Fruit fly (Drosophila melanogaster) whole organism, embryonic: Measurements from ENCODE around the gene CG13239.

ENCODE experiments used
- Atf6 ChIP-seq: fragments of 200-800 bp; sonication (Bioruptor generic); IDR thresholded peaks from 2 replicates; pipeline ENCODE4 v1.3.6; 2022; ENCODE audit warnings: missing biosample characterization, missing genetic modification characterization
- Bdp1 ChIP-seq: fragments of 200-800 bp; sonication (Bioruptor generic); optimal IDR thresholded peaks from 3 replicates; lab custom pipeline; 2016; ENCODE audit warnings: missing biosample characterization, missing genetic modification characterization
- Bteb2 ChIP-seq: fragments of 200-800 bp; sonication (Bioruptor generic); optimal IDR thresholded peaks from 2 replicates; lab custom pipeline; 2016; ENCODE audit warnings: missing biosample characterization, missing genetic modification characterization
- CG11398 ChIP-seq: fragments of 200-800 bp; sonication (Bioruptor generic); optimal IDR thresholded peaks from 2 replicates; lab custom pipeline; 2016; ENCODE audit warnings: missing biosample characterization, missing genetic modification characterization
- CG11696 ChIP-seq: fragments of 200-800 bp; sonication (Bioruptor generic); IDR thresholded peaks from 2 replicates; pipeline ENCODE4 v1.3.6; 2022; ENCODE audit warnings: missing biosample characterization, missing genetic modification characterization
- CG15601 ChIP-seq: fragments of 200-800 bp; sonication (Bioruptor generic); optimal IDR thresholded peaks from 3 replicates; lab custom pipeline; 2019; ENCODE audit warnings: missing biosample characterization, mild to moderate bottlenecking, missing genetic modification characterization, moderate library complexity
- CG1647 ChIP-seq: fragments of 200-800 bp; sonication (Bioruptor generic); optimal IDR thresholded peaks from 3 replicates; lab custom pipeline; 2016; ENCODE audit warnings: missing biosample characterization, missing genetic modification characterization
- CG17802 ChIP-seq: fragments of 200-800 bp; sonication (Bioruptor generic); optimal IDR thresholded peaks from 2 replicates; lab custom pipeline; 2018; ENCODE audit warnings: missing biosample characterization, mild to moderate bottlenecking, missing genetic modification characterization, moderate library complexity
- CG18011 ChIP-seq: fragments of 200-800 bp; sonication (Bioruptor generic); optimal IDR thresholded peaks from 2 replicates; lab custom pipeline; 2017; ENCODE audit warnings: missing biosample characterization, missing genetic modification characterization, mild to moderate bottlenecking, moderate library complexity, missing genotype
- CG2120 ChIP-seq: fragments of 200-800 bp; sonication (Bioruptor generic); optimal IDR thresholded peaks from 3 replicates; lab custom pipeline; 2016; ENCODE audit warnings: missing biosample characterization, missing genetic modification characterization
- CG2712 ChIP-seq: fragments of 200-800 bp; optimal IDR thresholded peaks from 3 replicates; lab custom pipeline; 2019; ENCODE audit warnings: missing biosample characterization, mild to moderate bottlenecking, missing genetic modification characterization, moderate library complexity
- CG2875 ChIP-seq: fragments of 200-800 bp; sonication (Bioruptor generic); optimal IDR thresholded peaks from 2 replicates; lab custom pipeline; 2017; ENCODE audit warnings: missing biosample characterization, mild to moderate bottlenecking, missing genetic modification characterization, missing genetic modification reagents
- CG31224 ChIP-seq: fragments of 200-800 bp; sonication (Bioruptor generic); IDR thresholded peaks from 2 replicates; pipeline ENCODE4 v1.3.6; 2022; ENCODE audit warnings: missing biosample characterization, missing genetic modification characterization
- CG3838 ChIP-seq: fragments of 200-800 bp; sonication (Bioruptor generic); optimal IDR thresholded peaks from 3 replicates; lab custom pipeline; 2016; ENCODE audit warnings: missing biosample characterization, missing genetic modification characterization
- CG6765 ChIP-seq: fragments of 200-800 bp; sonication (Bioruptor generic); optimal IDR thresholded peaks from 3 replicates; lab custom pipeline; 2017; ENCODE audit warnings: missing biosample characterization, mild to moderate bottlenecking, missing genetic modification characterization
- CG8388 ChIP-seq: fragments of 200-800 bp; sonication (Bioruptor generic); optimal IDR thresholded peaks from 2 replicates; lab custom pipeline; 2019; ENCODE audit warnings: missing biosample characterization, mild to moderate bottlenecking, missing genetic modification characterization, moderate library complexity
- CG9727 ChIP-seq: fragments of 200-800 bp; sonication (Bioruptor generic); optimal IDR thresholded peaks from 3 replicates; lab custom pipeline; 2017; ENCODE audit warnings: missing biosample characterization, mild to moderate bottlenecking, missing genetic modification characterization
- Camta ChIP-seq: fragments of 200-800 bp; sonication (Bioruptor generic); optimal IDR thresholded peaks from 2 replicates; lab custom pipeline; 2016; ENCODE audit warnings: missing biosample characterization, missing genetic modification characterization
- Dbx ChIP-seq: fragments of 200-800 bp; sonication (Bioruptor generic); IDR thresholded peaks from 3 replicates; pipeline ENCODE4 v1.3.6; 2022; ENCODE audit warnings: missing biosample characterization, missing genetic modification characterization
- Fer1 ChIP-seq: fragments of 200-800 bp; sonication (Bioruptor generic); optimal IDR thresholded peaks from 2 replicates; lab custom pipeline; 2017; ENCODE audit warnings: missing biosample characterization, mild to moderate bottlenecking, missing genetic modification characterization
- Gug ChIP-seq: fragments of 200-800 bp; sonication (Bioruptor generic); IDR thresholded peaks from 4 replicates; pipeline ENCODE4 v1.3.6; 2022; ENCODE audit warnings: missing biosample characterization, missing genetic modification characterization
- HLH3B ChIP-seq: fragments of 200-800 bp; sonication (Bioruptor generic); IDR thresholded peaks from 2 replicates; pipeline ENCODE4 v1.3.6; 2022; ENCODE audit warnings: missing biosample characterization, missing genetic modification characterization
- Hr39 ChIP-seq: fragments of >200 bp; optimal IDR thresholded peaks from 2 replicates; lab custom pipeline; 2017
- Meics ChIP-seq: fragments of 200-800 bp; sonication (Bioruptor generic); optimal IDR thresholded peaks from 2 replicates; lab custom pipeline; 2017; ENCODE audit warnings: missing biosample characterization, mild to moderate bottlenecking, missing genetic modification characterization
- Poxn ChIP-seq: fragments of 200-800 bp; sonication (Bioruptor generic); IDR thresholded peaks from 2 replicates; pipeline ENCODE4 v1.3.6; 2022; ENCODE audit warnings: missing biosample characterization, missing genetic modification characterization
- Rfx ChIP-seq: fragments of 200-800 bp; sonication (Bioruptor generic); IDR thresholded peaks from 2 replicates; pipeline ENCODE4 v1.3.6; 2022; ENCODE audit warnings: missing biosample characterization, missing genetic modification characterization
- Ssrp ChIP-seq: fragments of 200-800 bp; sonication (Bioruptor generic); optimal IDR thresholded peaks from 2 replicates; lab custom pipeline; 2018; ENCODE audit warnings: missing biosample characterization, mild to moderate bottlenecking, missing genetic modification characterization, moderate library complexity
- Usf ChIP-seq: fragments of 200-800 bp; sonication (Bioruptor generic); optimal IDR thresholded peaks from 2 replicates; lab custom pipeline; 2017; ENCODE audit warnings: missing genotype, missing biosample characterization, missing genetic modification characterization
- ash1 ChIP-seq: fragments of 200-800 bp; sonication (Bioruptor generic); optimal IDR thresholded peaks from 2 replicates; lab custom pipeline; 2018; ENCODE audit warnings: missing biosample characterization, mild to moderate bottlenecking, missing genetic modification characterization
- dmrt99B ChIP-seq: fragments of 200-800 bp; sonication (Bioruptor generic); optimal IDR thresholded peaks from 2 replicates; lab custom pipeline; 2018; ENCODE audit warnings: missing biosample characterization, mild to moderate bottlenecking, missing genetic modification characterization, moderate library complexity
- eve ChIP-seq, 2 experiments: fragments of >200 bp; optimal IDR thresholded peaks; 2 replicates each; lab custom pipeline; 2017; ENCODE audit warnings: missing biosample characterization in 2 of 2, missing genetic modification characterization in 2 of 2
- fd3F ChIP-seq: fragments of 200-800 bp; sonication (Bioruptor generic); optimal IDR thresholded peaks from 2 replicates; lab custom pipeline; 2018; ENCODE audit warnings: missing biosample characterization, mild to moderate bottlenecking, missing genetic modification characterization, moderate library complexity
- grn ChIP-seq: fragments of 200-800 bp; sonication (Bioruptor generic); optimal IDR thresholded peaks from 3 replicates; lab custom pipeline; 2017; ENCODE audit warnings: missing biosample characterization, missing genetic modification characterization
- hkb ChIP-seq, 2 experiments: fragments of 200-800 bp in 1 of 2; fragments of >200 bp in 1 of 2; sonication (Bioruptor generic) in 1 of 2; IDR thresholded peaks in 1 of 2; optimal IDR thresholded peaks in 1 of 2; 2 replicates each; pipeline versions ENCODE4 v1.3.6 to Lab custom; 2017 to 2022; ENCODE audit warnings: missing biosample characterization in 1 of 2, missing genetic modification characterization in 1 of 2
- jing ChIP-seq: fragments of 200-800 bp; sonication (Bioruptor generic); optimal IDR thresholded peaks from 2 replicates; lab custom pipeline; 2018; ENCODE audit warnings: missing biosample characterization, mild to moderate bottlenecking, missing genetic modification characterization
- kay ChIP-seq: fragments of 200-800 bp; sonication (Bioruptor generic); optimal IDR thresholded peaks from 2 replicates; lab custom pipeline; 2016; ENCODE audit warnings: missing biosample characterization, missing genetic modification characterization
- klu ChIP-seq: fragments of 200-800 bp; sonication (Bioruptor generic); IDR thresholded peaks from 2 replicates; pipeline ENCODE4 v1.3.6; 2022; ENCODE audit warnings: missing biosample characterization, missing genetic modification characterization
- lab ChIP-seq: fragments of 200-800 bp; sonication (Bioruptor generic); optimal IDR thresholded peaks from 3 replicates; lab custom pipeline; 2017; ENCODE audit warnings: missing biosample characterization, missing genetic modification characterization, mild to moderate bottlenecking, moderate library complexity, missing genetic modification reagents
- p53 ChIP-seq: fragments of 200-800 bp; sonication (Bioruptor generic); optimal IDR thresholded peaks from 2 replicates; lab custom pipeline; 2016; ENCODE audit warnings: missing biosample characterization, missing genetic modification characterization
- pan ChIP-seq, 4 experiments: fragments of >200 bp in 3 of 4; fragments of 200-800 bp in 1 of 4; sonication (Bioruptor generic) in 1 of 4; optimal IDR thresholded peaks in 3 of 4; IDR thresholded peaks in 1 of 4; 2 replicates each; pipeline versions ENCODE4 v1.3.6 to Lab custom; 2017 to 2022; ENCODE audit warnings: missing biosample characterization in 2 of 4, missing genetic modification characterization in 2 of 4, mixed read lengths in 1 of 4
- pfk ChIP-seq: fragments of 200-800 bp; sonication (Bioruptor generic); optimal IDR thresholded peaks from 2 replicates; lab custom pipeline; 2018; ENCODE audit warnings: missing biosample characterization, mild to moderate bottlenecking, missing genetic modification characterization, moderate library complexity
- pros ChIP-seq: fragments of 200-800 bp; sonication (Bioruptor generic); optimal IDR thresholded peaks from 3 replicates; lab custom pipeline; 2019; ENCODE audit warnings: missing biosample characterization, mild to moderate bottlenecking, missing genetic modification characterization, moderate library complexity
- row ChIP-seq: fragments of 200-800 bp; sonication (Bioruptor generic); IDR thresholded peaks from 3 replicates; pipeline ENCODE4 v1.3.6; 2022; ENCODE audit warnings: missing biosample characterization, missing genetic modification characterization
- schlank ChIP-seq: fragments of 200-800 bp; sonication (Bioruptor generic); optimal IDR thresholded peaks from 2 replicates; lab custom pipeline; 2018; ENCODE audit warnings: missing biosample characterization, mild to moderate bottlenecking, missing genetic modification characterization
- sens ChIP-seq: fragments of 200-800 bp; sonication (Bioruptor generic); peaks from one replicate; lab custom pipeline; 2016; ENCODE audit warnings: missing biosample characterization, missing genetic modification characterization
- sqz ChIP-seq: fragments of 200-800 bp; sonication (Bioruptor generic); optimal IDR thresholded peaks from 3 replicates; lab custom pipeline; 2018; ENCODE audit warnings: missing biosample characterization, mild to moderate bottlenecking, missing genetic modification characterization
- twi ChIP-seq: fragments of 200-800 bp; optimal IDR thresholded peaks from 2 replicates; lab custom pipeline; 2019; ENCODE audit warnings: missing biosample characterization, mild to moderate bottlenecking, missing genetic modification characterization, moderate library complexity
- usp ChIP-seq: fragments of >200 bp; optimal IDR thresholded peaks from 2 replicates; lab custom pipeline; 2017; ENCODE audit warnings: missing biosample characterization, missing genetic modification characterization
- vfl ChIP-seq: fragments of 200-800 bp; sonication (Bioruptor generic); optimal IDR thresholded peaks from 2 replicates; lab custom pipeline; 2016; ENCODE audit warnings: missing biosample characterization, missing genetic modification characterization
- z ChIP-seq: fragments of 200-800 bp; sonication (Bioruptor generic); IDR thresholded peaks from 3 replicates; pipeline ENCODE4 v1.3.6; 2022; ENCODE audit warnings: missing biosample characterization, missing genetic modification characterization
- zfh2 ChIP-seq: fragments of 200-800 bp; sonication (Bioruptor generic); optimal IDR thresholded peaks from 2 replicates; lab custom pipeline; 2016; ENCODE audit warnings: missing biosample characterization, missing genetic modification characterization

Gene CG13239

dm6 chr3L:22909914-22910541 is 49.4 kb downstream of the CG13239 start, which contains the start of gene CG12768 (continued):
- no peak for TF ChIP-seq CG6765 (GFP tag; lab: Kevin White, UChicago)
- peak; percentile 20 for TF ChIP-seq CG8388 (GFP tag; lab: Kevin White, UChicago)
- TF ChIP-seq eve (GFP tag; optimal IDR thresholded peaks at IDR 0.05; lab: Kevin White, UChicago), result no peak
- no peak for TF ChIP-seq Ssrp (tag; lab: Kevin White, UChicago)
- no peak for TF ChIP-seq Bteb2 (GFP tag; lab: Kevin White, UChicago)
- TF ChIP-seq lab (GFP tag; lab: Kevin White, UChicago), result peak; percentile 13
- peak; percentile 61 for TF ChIP-seq CG9727 (GFP tag; lab: Kevin White, UChicago)
- peak; percentile 45 for TF ChIP-seq Meics (GFP tag; lab: Kevin White, UChicago)
- no peak for TF ChIP-seq p53 (GFP tag; lab: Kevin White, UChicago)
- peak; percentile 35 for TF ChIP-seq sens (GFP tag; lab: Kevin White, UChicago)
- TF ChIP-seq Usf (GFP tag; lab: Kevin White, UChicago), result peak; percentile 7
- TF ChIP-seq CG17802, result no peak
- no peak for TF ChIP-seq pros
- no peak for TF ChIP-seq hkb (optimal IDR thresholded peaks at IDR 0.05; lab: Kevin White, UChicago)
- no peak for TF ChIP-seq hkb (GFP tag; IDR thresholded peaks at IDR 0.05; lab: Robert Waterston, UW)
- no peak for TF ChIP-seq CG11398 (GFP tag; lab: Kevin White, UChicago)
- TF ChIP-seq jing (GFP tag; lab: Kevin White, UChicago), result no peak
- TF ChIP-seq Poxn (GFP tag; lab: Robert Waterston, UW), result no peak
- no peak for TF ChIP-seq usp (GFP tag; lab: Kevin White, UChicago)
- no peak for TF ChIP-seq grn (GFP tag; lab: Kevin White, UChicago)
- no peak for TF ChIP-seq CG31224 (GFP tag; lab: Robert Waterston, UW)
- no peak for TF ChIP-seq Dbx
- no peak for TF ChIP-seq ash1
- no peak for TF ChIP-seq HLH3B
- TF ChIP-seq dmrt99B (tag; lab: Kevin White, UChicago), result peak; percentile 41
- TF ChIP-seq Atf6 (GFP tag; lab: Robert Waterston, UW), result no peak
- peak; percentile 57 for TF ChIP-seq CG2712 (tag; lab: Kevin White, UChicago)
- TF ChIP-seq pfk (GFP tag; lab: Kevin White, UChicago), result no peak
- TF ChIP-seq row (GFP tag; lab: Robert Waterston, UW), result 0 out of 3 replicates have a peak, but pooled peaks have one; percentile 31
- no peak for TF ChIP-seq sqz (GFP tag; lab: Kevin White, UChicago)
- TF ChIP-seq Fer1 (GFP tag; lab: Kevin White, UChicago), result no peak
- TF ChIP-seq kay (GFP tag; lab: Kevin White, UChicago), result no peak
- no peak for TF ChIP-seq twi (tag; lab: Kevin White, UChicago)
- TF ChIP-seq zfh2 (GFP tag; lab: Kevin White, UChicago), result no peak
- no peak for TF ChIP-seq Gug (GFP tag; lab: Robert Waterston, UW)
- TF ChIP-seq CG3838 (GFP tag; lab: Kevin White, UChicago), result no peak
- TF ChIP-seq CG18011 (GFP tag; lab: Kevin White, UChicago), result no peak
- TF ChIP-seq CG11696, result no peak
- TF ChIP-seq CG2120 (GFP tag; lab: Kevin White, UChicago), result no peak
- TF ChIP-seq CG2875 (GFP tag; lab: Kevin White, UChicago), result no peak
- no peak for TF ChIP-seq CG1647 (GFP tag; lab: Kevin White, UChicago)
- TF ChIP-seq pan (optimal IDR thresholded peaks at IDR 0.05; lab: Kevin White, UChicago), result no peak
- TF ChIP-seq pan (GFP tag; optimal IDR thresholded peaks at IDR 0.05 in 1 of 2, IDR thresholded peaks at IDR 0.05 in 1 of 2), result no peak
- no peak for TF ChIP-seq z (GFP tag; lab: Robert Waterston, UW)
- no peak for TF ChIP-seq Bdp1 (GFP tag; lab: Kevin White, UChicago)
- TF ChIP-seq vfl (GFP tag; lab: Kevin White, UChicago), result no peak
- no peak for TF ChIP-seq fd3F (GFP tag; lab: Kevin White, UChicago)
- TF ChIP-seq CG15601 (tag; lab: Kevin White, UChicago), result peak; percentile 8
- no peak for TF ChIP-seq Rfx (GFP tag; lab: Robert Waterston, UW)
- TF ChIP-seq Camta, result no peak
- TF ChIP-seq schlank, result no peak
- TF ChIP-seq klu (GFP tag; lab: Robert Waterston, UW), result no peak
- TF ChIP-seq Hr39 (lab: Kevin White, UChicago), result no peak
